Fruit fly (Drosophila melanogaster) S2 (cell line): ENCODE results near the gene Pdfr.

Experiments used
- CG8478 ChIP-seq: fragments of >200 bp; optimal IDR thresholded peaks from 2 replicates; lab custom pipeline; 2018
- CTCF ChIP-seq, 2 experiments: fragments of >200 bp; optimal IDR thresholded peaks; 2 replicates each; lab custom pipeline; 2018

dm6 chrX:2592243-2592642 lies 40.2 kb downstream of the Pdfr start:
- TF ChIP-seq CG8478 (lab: Kevin White, UChicago) (no peak), CTCF (optimal IDR thresholded peaks at IDR 0.05; lab: Kevin White, UChicago) (no peak)
